Worm (Caenorhabditis elegans) whole organism, mixed stage, embryonic: ENCODE data around the gene R11G10.3.
A peak's percentile ranks its signal among the peaks of the same experiment; 100 is the strongest.

Source experiments
- M03D4.4 ChIP-seq: sonication (generic microtip); optimal IDR thresholded peaks from 2 replicates; lab custom pipeline; 2017; ENCODE audit warnings: mild to moderate bottlenecking, missing genetic modification characterization, missing compliant biosample characterization
- blmp-1 ChIP-seq: fragments of 150-350 bp; optimal IDR thresholded peaks from 2 replicates; lab custom pipeline; 2014; ENCODE audit warnings: missing biosample characterization, missing genetic modification characterization
- ceh-39 ChIP-seq: fragments of 150-350 bp; optimal IDR thresholded peaks from 2 replicates; lab custom pipeline; 2014; ENCODE audit warnings: missing biosample characterization, missing genetic modification characterization
- ceh-43 ChIP-seq: fragments of 200-800 bp; sonication (Bioruptor generic); optimal IDR thresholded peaks from 2 replicates; lab custom pipeline; 2018; ENCODE audit warnings: mild to moderate bottlenecking, missing genetic modification characterization, moderate library complexity, missing compliant biosample characterization
- ceh-83 ChIP-seq: fragments of 200-800 bp; sonication (Bioruptor generic); optimal IDR thresholded peaks from 2 replicates; lab custom pipeline; 2018; ENCODE audit warnings: mild to moderate bottlenecking, missing genetic modification characterization, missing compliant biosample characterization
- ces-1 ChIP-seq: fragments of 150-350 bp; optimal IDR thresholded peaks from 2 replicates; lab custom pipeline; 2014; ENCODE audit warnings: missing biosample characterization, missing genetic modification reagents, missing genetic modification characterization
- cnd-1 ChIP-seq: fragments of 200-800 bp; sonication (Bioruptor generic); optimal IDR thresholded peaks from 2 replicates; lab custom pipeline; 2018; ENCODE audit warnings: mild to moderate bottlenecking, missing genetic modification characterization, missing compliant biosample characterization
- elt-1 ChIP-seq: sonication (generic microtip); optimal IDR thresholded peaks from 2 replicates; lab custom pipeline; 2017; ENCODE audit warnings: missing genetic modification characterization, mild to moderate bottlenecking, missing compliant biosample characterization, antibody characterized with exemption, moderate library complexity, borderline replicate concordance; ENCODE audit not compliant: insufficient read depth
- elt-3 ChIP-seq: fragments of 150-350 bp; optimal IDR thresholded peaks from 2 replicates; lab custom pipeline; 2014; ENCODE audit warnings: missing biosample characterization, missing genetic modification characterization
- flh-1 ChIP-seq: fragments of 200-800 bp; sonication (Bioruptor generic); optimal IDR thresholded peaks from 2 replicates; lab custom pipeline; 2018; ENCODE audit warnings: mild to moderate bottlenecking, missing genetic modification characterization, moderate library complexity, missing compliant biosample characterization
- ham-2 ChIP-seq: fragments of 200-800 bp; sonication (Bioruptor generic); optimal IDR thresholded peaks from 2 replicates; lab custom pipeline; 2018; ENCODE audit warnings: mild to moderate bottlenecking, missing genetic modification characterization, missing compliant biosample characterization
- hlh-1 ChIP-seq: fragments of 150-350 bp; optimal IDR thresholded peaks from 2 replicates; lab custom pipeline; 2014; ENCODE audit warnings: missing biosample characterization, missing genetic modification reagents, missing genetic modification characterization
- lin-13 ChIP-seq: fragments of 150-350 bp; optimal IDR thresholded peaks from 2 replicates; lab custom pipeline; 2014; ENCODE audit warnings: missing biosample characterization, missing genetic modification characterization
- lin-32 ChIP-seq: fragments of 200-800 bp; sonication (Bioruptor generic); optimal IDR thresholded peaks from 2 replicates; lab custom pipeline; 2018; ENCODE audit warnings: mild to moderate bottlenecking, missing genetic modification characterization, missing compliant biosample characterization
- mep-1 ChIP-seq: fragments of 150-350 bp; optimal IDR thresholded peaks from 2 replicates; lab custom pipeline; 2017; ENCODE audit warnings: missing biosample characterization, missing genetic modification reagents, missing genetic modification characterization, inconsistent platforms
- mls-2 ChIP-seq: sonication (generic microtip); optimal IDR thresholded peaks from 2 replicates; lab custom pipeline; 2016; ENCODE audit warnings: mild to moderate bottlenecking, missing genetic modification characterization, moderate library complexity, missing compliant biosample characterization
- nhr-12 ChIP-seq: fragments of 150-350 bp; optimal IDR thresholded peaks from 2 replicates; lab custom pipeline; 2014; ENCODE audit warnings: missing biosample characterization, missing genetic modification characterization
- nhr-28 ChIP-seq: fragments of 150-350 bp; optimal IDR thresholded peaks from 2 replicates; lab custom pipeline; 2014; ENCODE audit warnings: missing biosample characterization, missing genetic modification characterization
- nhr-76 ChIP-seq: sonication (generic microtip); optimal IDR thresholded peaks from 2 replicates; lab custom pipeline; 2017; ENCODE audit warnings: missing biosample characterization, missing genetic modification characterization
- pha-4 ChIP-seq: fragments of 150-350 bp; optimal IDR thresholded peaks from 2 replicates; lab custom pipeline; 2018; ENCODE audit warnings: missing biosample characterization, missing genetic modification reagents, missing genetic modification characterization
- sem-2 ChIP-seq: fragments of 200-800 bp; sonication (Bioruptor generic); optimal IDR thresholded peaks from 2 replicates; lab custom pipeline; 2018; ENCODE audit warnings: mild to moderate bottlenecking, missing genetic modification characterization, missing compliant biosample characterization
- snpc-4 ChIP-seq: fragments of 150-350 bp; optimal IDR thresholded peaks from 2 replicates; lab custom pipeline; 2014; ENCODE audit warnings: missing biosample characterization, missing genetic modification characterization
- tbx-8 ChIP-seq: fragments of 200-800 bp; sonication (Bioruptor generic); optimal IDR thresholded peaks from 2 replicates; lab custom pipeline; 2018; ENCODE audit warnings: mild to moderate bottlenecking, missing genetic modification characterization, moderate library complexity, missing compliant biosample characterization
- unc-120 ChIP-seq: sonication (generic microtip); optimal IDR thresholded peaks from 2 replicates; lab custom pipeline; 2017; ENCODE audit warnings: missing genetic modification characterization, missing compliant biosample characterization; ENCODE audit not compliant: poor library complexity, severe bottlenecking
- unc-39 ChIP-seq: fragments of 150-350 bp; optimal IDR thresholded peaks from 2 replicates; lab custom pipeline; 2014; ENCODE audit warnings: missing biosample characterization, missing genetic modification characterization
- unc-62 ChIP-seq: fragments of 150-350 bp; optimal IDR thresholded peaks from 2 replicates; lab custom pipeline; 2014; ENCODE audit warnings: missing biosample characterization, missing genetic modification reagents, missing genetic modification characterization
- zip-8 ChIP-seq: fragments of 150-350 bp; optimal IDR thresholded peaks from 2 replicates; lab custom pipeline; 2014; ENCODE audit warnings: missing biosample characterization, missing genetic modification characterization
- ztf-11 ChIP-seq: fragments of 150-350 bp; optimal IDR thresholded peaks from 2 replicates; lab custom pipeline; 2014; ENCODE audit warnings: missing biosample characterization, missing genetic modification characterization

Gene R11G10.3

DNA sequence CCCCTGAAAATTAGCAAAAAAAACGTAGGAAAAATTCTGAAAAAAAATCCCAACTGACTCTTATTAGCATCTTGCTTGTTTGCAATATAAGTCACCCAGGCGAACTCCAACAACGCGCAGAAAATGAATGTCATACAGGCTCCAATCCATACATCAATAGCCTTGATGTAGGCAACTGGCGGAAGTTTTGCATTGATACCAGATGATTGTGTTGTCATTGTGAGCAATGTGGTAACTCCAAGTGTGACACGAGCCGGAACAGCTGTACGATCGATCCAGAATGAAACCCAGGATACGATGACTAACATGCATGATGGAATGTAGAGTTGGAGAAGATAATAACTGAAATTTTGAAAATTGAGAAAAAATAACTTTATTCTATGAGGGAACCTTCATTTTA, 24.1 kb upstream of the R11G10.3 start:
- TF ChIP-seq lin-32 (GFP tag; lab: Kevin White, UChicago) (no peak), ceh-43 (GFP tag; lab: Kevin White, UChicago) (no peak), zip-8 (tag; lab: Kevin White, UChicago) (no peak), ceh-39 (tag; lab: Kevin White, UChicago) (no peak), mls-2 (tag; lab: Kevin White, UChicago) (no peak)

DNA sequence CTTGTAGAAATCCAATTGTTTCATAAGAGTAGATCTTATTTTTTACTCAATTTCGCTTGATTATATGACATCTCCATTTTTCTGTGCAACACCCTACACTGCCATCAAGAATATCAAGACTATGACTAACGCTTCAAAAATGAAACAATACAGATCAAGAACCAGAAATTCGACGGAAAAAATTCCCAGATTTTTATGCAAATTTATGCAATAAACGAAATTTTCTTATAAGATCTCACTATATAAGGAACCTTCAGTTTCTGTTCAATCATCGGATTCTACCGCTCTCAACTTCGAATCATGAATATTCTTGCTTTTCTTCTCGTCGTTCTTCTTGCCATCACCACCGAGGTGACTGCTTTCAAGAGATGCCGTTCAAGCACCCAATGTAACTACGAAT, 17.0 kb upstream of the R11G10.3 start, which contains the start of gene R11G10.4:
R11G10.4 (plus strand) TSS at position 301 of the 400 bp plus-strand sequence.
- TF ChIP-seq nhr-28, result no peak
- TF ChIP-seq pha-4 (tag; lab: Kevin White, UChicago), result no peak
- TF ChIP-seq ceh-83 (GFP tag; lab: Kevin White, UChicago), result no peak
- no peak for TF ChIP-seq nhr-76 (tag; lab: Kevin White, UChicago)
- no peak for TF ChIP-seq sem-2 (GFP tag; lab: Kevin White, UChicago)
- TF ChIP-seq flh-1 (GFP tag; lab: Kevin White, UChicago), result no peak
- TF ChIP-seq blmp-1 (tag; lab: Kevin White, UChicago), result no peak
- no peak for TF ChIP-seq ham-2
- no peak for TF ChIP-seq tbx-8 (GFP tag; lab: Kevin White, UChicago)
- TF ChIP-seq ztf-11 (tag; lab: Kevin White, UChicago), result no peak
- no peak for TF ChIP-seq ces-1 (GFP tag; lab: Kevin White, UChicago)
- TF ChIP-seq elt-1, result no peak
- TF ChIP-seq unc-120 (tag; lab: Kevin White, UChicago), result no peak
- no peak for TF ChIP-seq cnd-1
- TF ChIP-seq, all 35 proteins: peak for 0

DNA sequence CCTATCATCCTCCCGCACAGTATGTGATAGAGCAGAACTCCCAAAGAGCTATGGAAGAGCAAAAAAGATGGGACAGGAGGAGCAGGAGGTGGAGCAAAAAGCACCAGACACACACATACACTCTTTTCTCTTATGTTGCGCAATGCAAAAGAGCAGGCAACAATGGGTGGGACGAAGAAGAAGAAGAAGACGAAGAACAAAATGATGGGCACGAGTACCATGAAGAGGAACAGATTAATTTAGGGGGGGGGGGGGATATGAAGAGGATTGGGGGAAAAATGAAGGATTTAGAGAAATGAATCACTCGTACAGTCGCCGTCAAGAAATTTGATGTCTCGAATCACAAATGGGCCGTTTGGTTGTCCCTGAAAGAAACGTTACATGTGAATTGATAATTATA, 11.7 kb upstream of the R11G10.3 start, which contains the start of gene avr-15:
avr-15 (minus strand) TSS at position 101 of the 400 bp plus-strand sequence.
- TF ChIP-seq elt-3, result no peak
- TF ChIP-seq zip-8 (tag; lab: Kevin White, UChicago), result peak; percentile 64
- no peak for TF ChIP-seq lin-13 (tag; lab: Kevin White, UChicago)
- TF ChIP-seq, all 35 proteins: peak for 1

DNA sequence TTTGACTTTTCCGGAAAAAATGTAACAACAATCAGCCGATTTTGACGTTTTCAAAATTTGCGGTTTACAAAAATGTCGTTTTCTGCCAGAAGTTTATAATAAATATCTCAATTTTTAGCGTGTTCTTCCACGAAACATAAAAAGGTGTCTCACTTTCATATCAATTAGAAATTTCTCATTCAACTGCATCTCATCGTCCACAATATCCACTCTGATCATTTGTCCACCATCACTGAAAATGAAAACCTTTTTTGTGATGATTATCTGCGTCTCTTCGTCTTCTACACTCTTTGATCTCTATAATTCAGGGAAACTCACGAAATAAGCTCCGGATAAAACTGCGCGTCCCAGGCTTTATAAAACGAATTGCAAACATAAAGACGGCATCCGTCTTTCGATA, 10.8 kb upstream of the R11G10.3 start:
- TF ChIP-seq unc-39 (tag; lab: Kevin White, UChicago) (no peak), nhr-12 (tag; lab: Kevin White, UChicago) (no peak), ces-1 (GFP tag; lab: Kevin White, UChicago) (no peak)

DNA sequence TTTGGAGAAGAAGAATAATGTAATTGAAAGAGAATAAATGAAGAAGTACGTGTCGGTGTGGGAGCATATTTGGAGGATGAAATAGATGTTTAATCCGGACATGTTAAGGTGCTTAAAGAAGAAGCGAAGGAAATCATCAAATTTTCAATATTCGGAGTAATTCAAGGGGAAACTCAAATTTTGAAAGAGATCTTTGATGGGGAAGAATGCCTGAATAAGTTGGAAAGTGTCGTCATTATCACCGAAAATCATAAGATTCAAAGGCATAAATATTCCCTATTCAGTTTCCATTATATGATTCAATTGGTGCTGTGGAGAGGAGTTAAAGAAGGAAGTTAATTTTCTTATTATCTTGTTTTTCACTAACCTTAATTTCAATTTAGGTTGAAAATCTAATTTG, 8.2 kb upstream of the R11G10.3 start, which contains the start of gene semi-1:
semi-1 (minus strand) TSS at position 101 of the 400 bp plus-strand sequence.
- TF ChIP-seq zip-8 (tag; lab: Kevin White, UChicago) (no peak), nhr-28 (no peak), tbx-8 (GFP tag; lab: Kevin White, UChicago) (no peak), M03D4.4 (no peak), mep-1 (no peak), elt-3 (no peak), nhr-76 (tag; lab: Kevin White, UChicago) (no peak), cnd-1 (no peak), snpc-4 (tag; lab: Kevin White, UChicago) (no peak)

DNA sequence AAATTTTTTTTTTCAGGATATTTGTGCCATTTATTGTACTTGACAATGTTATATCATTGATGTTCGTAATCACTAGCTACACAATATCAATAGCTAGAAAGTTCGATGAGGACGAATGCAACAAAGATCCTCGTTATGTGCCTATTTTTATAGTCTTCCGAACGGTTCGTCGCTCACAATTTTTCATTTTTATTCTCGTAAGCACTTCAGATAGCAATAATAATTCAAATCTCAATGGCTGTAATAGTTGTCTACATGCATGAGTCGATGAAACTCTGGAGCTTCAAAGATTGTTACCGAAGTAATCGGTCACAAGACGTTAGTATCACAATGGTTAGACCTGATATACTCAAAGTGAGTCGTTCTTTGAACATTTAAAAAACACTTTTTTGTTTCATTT, 5.9 kb downstream of the R11G10.3 start:
- no peak for TF ChIP-seq nhr-76 (tag; lab: Kevin White, UChicago)
- no peak for TF ChIP-seq ces-1 (GFP tag; lab: Kevin White, UChicago)
- no peak for TF ChIP-seq mls-2 (tag; lab: Kevin White, UChicago)
- no peak for TF ChIP-seq elt-1
- TF ChIP-seq hlh-1 (tag; lab: Kevin White, UChicago), result no peak

DNA sequence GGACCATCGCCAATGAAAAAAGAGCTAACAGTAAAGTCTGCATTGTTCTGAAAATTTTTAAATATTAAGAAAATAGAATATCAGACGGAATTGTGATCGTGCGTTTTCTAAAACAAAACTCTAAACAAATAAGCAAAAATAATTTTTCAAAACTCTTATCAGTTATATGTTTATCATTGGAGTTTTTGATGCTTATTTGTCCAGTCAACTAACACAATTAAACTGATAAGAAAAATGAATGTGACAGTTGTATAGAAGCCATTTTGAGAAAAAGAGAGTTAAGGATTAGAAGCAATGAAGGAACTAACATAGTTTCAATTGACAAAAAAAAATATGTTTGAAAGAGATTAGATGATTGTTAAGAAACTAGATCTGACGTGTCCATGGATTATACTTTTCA, 7.4 kb downstream of the R11G10.3 start, which contains the start of gene ttr-44:
ttr-44 (minus strand) TSS at position 47 of the 400 bp plus-strand sequence.
- TF ChIP-seq pha-4 (tag; lab: Kevin White, UChicago) (no peak), unc-62 (GFP tag; lab: Kevin White, UChicago) (no peak), unc-39 (tag; lab: Kevin White, UChicago) (no peak), elt-3 (no peak), cnd-1 (no peak), ceh-43 (GFP tag; lab: Kevin White, UChicago) (no peak), tbx-8 (GFP tag; lab: Kevin White, UChicago) (no peak), nhr-28 (no peak), snpc-4 (tag; lab: Kevin White, UChicago) (no peak)
- TF ChIP-seq, all 35 proteins: peak for 0
